Worm (Caenorhabditis elegans) whole organism, midembryonic: ENCODE data around the gene brd-1.
A peak's percentile ranks its signal among the peaks of the same experiment; 100 is the strongest.

Source experiments
- T22C8.4 ChIP-seq: fragments of 200-800 bp; sonication (Bioruptor generic); IDR thresholded peaks from 2 replicates; pipeline ENCODE4 v1.3.6; 2022; ENCODE audit warnings: missing genetic modification characterization, missing compliant biosample characterization
- cog-1 ChIP-seq: sonication (generic microtip); optimal IDR thresholded peaks from 2 replicates; lab custom pipeline; 2016; ENCODE audit warnings: missing genetic modification characterization, missing compliant biosample characterization
- flt-1 ChIP-seq: fragments of 200-800 bp; sonication (Bioruptor generic); IDR thresholded peaks from 2 replicates; pipeline ENCODE4 v1.3.6; 2022; ENCODE audit warnings: missing genetic modification characterization, missing compliant biosample characterization
- klf-2 ChIP-seq: fragments of 200-800 bp; sonication (Bioruptor generic); conservative IDR thresholded peaks from 2 replicates; pipeline ENCODE4 v1.3.6; 2022; ENCODE audit warnings: missing genetic modification reagents, missing genetic modification characterization, missing compliant biosample characterization
- med-1 ChIP-seq: sonication (generic microtip); optimal IDR thresholded peaks from 2 replicates; lab custom pipeline; 2017; ENCODE audit warnings: missing genetic modification characterization, mild to moderate bottlenecking, missing compliant biosample characterization, antibody characterized with exemption, missing genetic modification reagents; ENCODE audit not compliant: insufficient read depth
- ref-1 ChIP-seq: fragments of 200-800 bp; sonication (Bioruptor generic); conservative IDR thresholded peaks from 2 replicates; pipeline ENCODE4 v1.3.6; 2022; ENCODE audit warnings: missing genetic modification reagents, missing genetic modification characterization, missing compliant biosample characterization
- tab-1 ChIP-seq: fragments of 200-800 bp; sonication (Bioruptor generic); IDR thresholded peaks from 2 replicates; pipeline ENCODE4 v1.3.6; 2022; ENCODE audit warnings: missing genetic modification characterization, missing compliant biosample characterization
- ztf-23 ChIP-seq: fragments of 200-800 bp; sonication (Bioruptor generic); IDR thresholded peaks from 2 replicates; pipeline ENCODE4 v1.3.6; 2022; ENCODE audit warnings: missing genetic modification reagents, missing genetic modification characterization, missing compliant biosample characterization
- ztf-29 ChIP-seq: fragments of 200-800 bp; sonication (Bioruptor generic); IDR thresholded peaks from 2 replicates; pipeline ENCODE4 v1.3.6; 2022; ENCODE audit warnings: missing genetic modification reagents, missing genetic modification characterization, missing compliant biosample characterization

The brd-1 gene

ce11 chrIII:6888999-6889824 lies at the start of gene brd-1, which contains the start of gene K04C2.2:
Gene brd-1, minus strand, starts transcription at chrIII:6889504.
Gene K04C2.2, plus strand, starts transcription at chrIII:6889774.
- TF ChIP-seq T22C8.4 (GFP tag; lab: Robert Waterston, UW), result no peak
- TF ChIP-seq klf-2 (GFP tag; lab: Robert Waterston, UW), result no peak
- no peak for TF ChIP-seq ztf-23 (GFP tag; lab: Robert Waterston, UW)
- TF ChIP-seq tab-1, result no peak
- TF ChIP-seq med-1 (GFP tag; lab: Kevin White, UChicago), result no peak
- no peak for TF ChIP-seq cog-1 (tag; lab: Kevin White, UChicago)
- no peak for TF ChIP-seq ref-1 (GFP tag; lab: Robert Waterston, UW)
- TF ChIP-seq ztf-29, result no peak
- TF ChIP-seq flt-1 (GFP tag; lab: Robert Waterston, UW), result no peak

DNA sequence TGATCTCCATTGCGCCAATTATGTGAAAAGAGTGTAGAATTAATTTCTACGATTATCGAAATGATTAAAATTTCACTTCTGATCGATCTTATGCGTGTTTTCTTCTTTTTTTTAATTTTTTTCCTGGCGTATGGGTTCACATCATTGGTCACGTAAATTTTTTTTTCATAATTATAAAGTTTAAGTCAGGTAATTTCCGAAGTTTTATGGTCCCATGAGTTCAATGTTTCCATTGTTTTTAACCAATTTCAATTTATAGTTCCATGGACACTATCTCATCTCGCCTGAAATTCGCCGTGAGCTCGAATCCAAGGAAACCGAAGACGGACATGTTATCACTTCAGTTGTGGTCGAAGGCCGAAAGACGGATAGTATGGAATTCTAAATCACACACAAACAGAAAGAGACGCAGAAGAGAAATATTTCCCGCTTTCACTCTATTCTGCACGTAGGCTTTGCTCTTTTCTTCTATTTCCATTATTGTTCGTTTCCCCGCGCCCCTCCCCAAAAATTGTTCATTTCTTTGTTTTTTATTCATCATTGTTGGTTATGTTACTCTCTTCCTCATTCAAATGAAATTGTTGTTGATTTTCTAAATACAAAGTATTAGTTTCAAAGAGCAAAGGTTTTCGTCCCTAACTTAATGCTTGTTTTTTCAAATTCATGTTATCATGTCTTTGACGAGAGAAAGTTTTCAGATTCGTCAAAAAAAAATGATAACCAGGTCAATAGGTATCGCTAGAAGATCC lies 46.1 kb upstream of the brd-1 start, which contains the start of the genes F57B9.8 and coq-2:
TSS of gene F57B9.8 (minus strand) at position 51 of the 749 bp plus-strand sequence.
TSS of gene coq-2 (plus strand) at position 699 of the 749 bp plus-strand sequence.
- no peak for TF ChIP-seq med-1 (GFP tag; lab: Kevin White, UChicago)
- TF ChIP-seq tab-1, result no peak
- TF ChIP-seq ztf-29, result no peak
- TF ChIP-seq cog-1 (tag; lab: Kevin White, UChicago), result no peak
- no peak for TF ChIP-seq ztf-23 (GFP tag; lab: Robert Waterston, UW)
- no peak for TF ChIP-seq flt-1 (GFP tag; lab: Robert Waterston, UW)

DNA sequence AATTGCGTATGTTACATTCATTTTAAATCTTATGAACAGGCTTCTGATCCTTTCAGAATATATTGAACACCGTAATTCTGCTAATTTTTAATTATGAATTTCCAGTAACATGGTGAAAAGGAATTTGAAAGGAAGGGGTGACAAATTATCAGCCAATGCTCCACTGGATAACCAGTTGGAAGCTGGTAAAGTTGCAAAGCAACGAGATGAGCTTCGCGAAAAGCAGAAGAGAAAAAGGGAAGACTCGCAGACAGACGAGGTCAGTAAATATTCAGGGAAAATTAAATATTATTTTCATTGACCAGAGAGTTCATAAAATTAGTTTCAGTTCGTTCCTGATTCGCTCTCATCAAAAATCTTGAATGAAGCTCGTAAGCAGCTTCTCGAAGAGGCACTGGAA lies 42.6 kb upstream of the brd-1 start, which contains the start of gene byn-1:
TSS of gene byn-1 (plus strand) at position 106 of the 400 bp plus-strand sequence.
- TF ChIP-seq ztf-29 (no peak), cog-1 (tag; lab: Kevin White, UChicago) (no peak), med-1 (GFP tag; lab: Kevin White, UChicago) (no peak), ref-1 (GFP tag; lab: Robert Waterston, UW) (no peak), flt-1 (GFP tag; lab: Robert Waterston, UW) (no peak), klf-2 (GFP tag; lab: Robert Waterston, UW) (no peak), tab-1 (no peak), T22C8.4 (GFP tag; lab: Robert Waterston, UW) (no peak), ztf-23 (GFP tag; lab: Robert Waterston, UW) (no peak)

- no peak for TF ChIP-seq T22C8.4 (GFP tag; lab: Robert Waterston, UW)
- TF ChIP-seq klf-2 (GFP tag; lab: Robert Waterston, UW), result no peak
- TF ChIP-seq med-1 (GFP tag; lab: Kevin White, UChicago), result no peak
- no peak for TF ChIP-seq cog-1 (tag; lab: Kevin White, UChicago)
- TF ChIP-seq ztf-23 (GFP tag; lab: Robert Waterston, UW), result no peak
- TF ChIP-seq ztf-29, result no peak
- TF ChIP-seq ref-1 (GFP tag; lab: Robert Waterston, UW), result no peak
- no peak for TF ChIP-seq tab-1
- no peak for TF ChIP-seq flt-1 (GFP tag; lab: Robert Waterston, UW)
These were observed 40.4 kb upstream of the brd-1 start, which contains the start of gene inf-1 for ce11 chrIII:6929558-6930167. Gene inf-1, plus strand, starts transcription at chrIII:6930134.

DNA sequence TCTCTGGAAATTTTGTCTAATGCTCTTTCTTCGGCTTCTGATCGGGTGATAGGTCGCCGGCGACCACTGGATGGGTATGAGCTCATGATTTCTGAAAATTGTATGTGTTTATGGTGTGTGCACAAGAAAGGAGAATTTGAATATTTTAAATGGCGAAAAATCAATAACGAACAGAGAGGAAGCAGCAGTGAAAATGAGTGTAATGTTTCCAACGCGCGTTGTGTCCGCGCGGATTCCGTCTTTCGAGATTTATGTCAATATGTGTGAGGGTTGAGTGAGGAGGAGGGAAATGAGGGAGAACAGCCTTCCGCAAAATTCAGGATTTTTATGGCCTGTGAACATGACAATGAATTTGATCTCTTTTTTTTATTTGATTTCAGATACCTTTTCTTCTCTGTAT lies 39.4 kb upstream of the brd-1 start, which contains the start of gene flap-1:
TSS of gene flap-1 (minus strand) at position 101 of the 400 bp plus-strand sequence.
- TF ChIP-seq ztf-29, result no peak
- peak; percentile 25; the same call in 1 of the 2 replicates for TF ChIP-seq T22C8.4 (GFP tag; lab: Robert Waterston, UW)

- TF ChIP-seq cog-1 (tag; lab: Kevin White, UChicago), result no peak
- no peak for TF ChIP-seq T22C8.4 (GFP tag; lab: Robert Waterston, UW)
- TF ChIP-seq tab-1, result no peak
- TF ChIP-seq ztf-23 (GFP tag; lab: Robert Waterston, UW), result no peak
- TF ChIP-seq ztf-29, result no peak
- TF ChIP-seq med-1 (GFP tag; lab: Kevin White, UChicago), result no peak
- no peak for TF ChIP-seq klf-2 (GFP tag; lab: Robert Waterston, UW)
- no peak for TF ChIP-seq flt-1 (GFP tag; lab: Robert Waterston, UW)
- TF ChIP-seq ref-1 (GFP tag; lab: Robert Waterston, UW), result no peak
These were observed 25.5 kb upstream of the brd-1 start for ce11 chrIII:6914840-6915239.

- TF ChIP-seq T22C8.4 (GFP tag; lab: Robert Waterston, UW) (no peak), ref-1 (GFP tag; lab: Robert Waterston, UW) (no peak), flt-1 (GFP tag; lab: Robert Waterston, UW) (no peak), ztf-29 (no peak), ztf-23 (GFP tag; lab: Robert Waterston, UW) (no peak), med-1 (GFP tag; lab: Kevin White, UChicago) (no peak), cog-1 (tag; lab: Kevin White, UChicago) (no peak), klf-2 (GFP tag; lab: Robert Waterston, UW) (no peak), tab-1 (no peak)
These were observed 23.1 kb upstream of the brd-1 start, which contains the start of gene pdf-1 for ce11 chrIII:6912381-6912780. Gene pdf-1, minus strand, starts transcription at chrIII:6912481.

- TF ChIP-seq klf-2 (GFP tag; lab: Robert Waterston, UW), result no peak
These were observed 17.1 kb upstream of the brd-1 start, which contains the start of gene T07E3.2 for ce11 chrIII:6906409-6906808. Gene T07E3.2, plus strand, starts transcription at chrIII:6906709.
